Worm (Caenorhabditis elegans): Measurements from ENCODE around the gene ant-1.3.

DNA sequence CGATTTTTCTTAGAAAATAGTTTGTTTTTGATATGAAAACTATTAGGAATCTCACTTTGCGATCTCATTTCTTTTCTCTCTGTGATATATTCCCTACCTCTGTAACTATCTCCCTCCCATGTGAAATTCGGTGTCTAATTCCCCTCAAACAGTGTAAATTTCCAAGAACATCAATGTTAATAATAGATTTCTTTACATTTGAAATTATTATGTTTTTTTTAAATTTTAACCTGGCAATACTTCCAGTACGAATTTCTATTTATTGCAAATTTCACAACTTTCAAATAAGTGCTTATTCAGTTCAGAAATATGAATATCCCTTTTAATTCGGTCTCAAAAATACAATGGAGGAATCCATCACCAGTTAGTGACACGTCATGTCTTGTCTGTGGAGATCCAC, 19.3 kb upstream of the ant-1.3 start, which contains the start of gene nhr-100:
- no peak for TF ChIP-seq nhr-11 (tag; optimal IDR thresholded peaks at IDR 0.05)
- TF ChIP-seq nhr-28 (tag; optimal IDR thresholded peaks at IDR 0.05): no peak
- TF ChIP-seq fkh-10 (GFP tag; optimal IDR thresholded peaks at IDR 0.05): no peak
- TF ChIP-seq F49E8.2 (tag; optimal IDR thresholded peaks at IDR 0.05; ENCODE audit: borderline replicate concordance): no peak
- no peak for TF ChIP-seq pqm-1 (tag; optimal IDR thresholded peaks at IDR 0.05)
- TF ChIP-seq aly-2 (tag; optimal IDR thresholded peaks at IDR 0.05): no peak
- TF ChIP-seq nhr-76 (tag; optimal IDR thresholded peaks at IDR 0.05): no peak
- TF ChIP-seq fos-1 (tag; optimal IDR thresholded peaks at IDR 0.05): no peak
- no peak for TF ChIP-seq R02D3.7 (tag; optimal IDR thresholded peaks at IDR 0.05)
- no peak for TF ChIP-seq nhr-10 (tag; optimal IDR thresholded peaks at IDR 0.05)
- TF ChIP-seq dpl-1 (GFP tag; optimal IDR thresholded peaks at IDR 0.05): no peak
- TF ChIP-seq ztf-11 (tag; optimal IDR thresholded peaks at IDR 0.05): no peak
- no peak for TF ChIP-seq jun-1 (tag; optimal IDR thresholded peaks at IDR 0.05)
- TF ChIP-seq pha-4 (GFP tag; IDR thresholded peaks at IDR 0.05): no peak
- no peak for TF ChIP-seq pha-4 (tag; optimal IDR thresholded peaks at IDR 0.05)

Measured in whole organism, L4 larva.